Fruit fly (Drosophila melanogaster) whole organism, embryonic: ENCODE measurements around the gene CG14818.

Experiments used
- B-H1 ChIP-seq: fragments of 200-800 bp; sonication (Bioruptor generic); IDR thresholded peaks from 3 replicates; pipeline ENCODE4 v1.3.6; 2022; ENCODE audit warnings: missing biosample characterization, missing genetic modification characterization
- BEAF-32 ChIP-seq: fragments of 200-800 bp; sonication (Bioruptor generic); optimal IDR thresholded peaks from 3 replicates; lab custom pipeline; 2017; ENCODE audit warnings: missing biosample characterization, missing genetic modification characterization, mild to moderate bottlenecking, moderate library complexity, missing genetic modification reagents
- CG11093 ChIP-seq: fragments of 200-800 bp; sonication (Bioruptor generic); IDR thresholded peaks from 3 replicates; pipeline ENCODE4 v1.3.6; 2022; ENCODE audit warnings: missing biosample characterization, missing genetic modification characterization
- CG11696 ChIP-seq: fragments of 200-800 bp; sonication (Bioruptor generic); IDR thresholded peaks from 2 replicates; pipeline ENCODE4 v1.3.6; 2022; ENCODE audit warnings: missing biosample characterization, missing genetic modification characterization
- CG1233 ChIP-seq: fragments of 200-800 bp; sonication (Bioruptor generic); optimal IDR thresholded peaks from 4 replicates; lab custom pipeline; 2018; ENCODE audit warnings: missing biosample characterization, mild to moderate bottlenecking, missing genetic modification characterization
- CG17359 ChIP-seq: fragments of 200-800 bp; sonication (Bioruptor generic); optimal IDR thresholded peaks from 3 replicates; lab custom pipeline; 2018; ENCODE audit warnings: missing biosample characterization, mild to moderate bottlenecking, missing genetic modification characterization, moderate library complexity
- CG17802 ChIP-seq: fragments of 200-800 bp; sonication (Bioruptor generic); optimal IDR thresholded peaks from 2 replicates; lab custom pipeline; 2018; ENCODE audit warnings: missing biosample characterization, mild to moderate bottlenecking, missing genetic modification characterization, moderate library complexity
- CG1832 ChIP-seq: fragments of 200-800 bp; sonication (Bioruptor generic); optimal IDR thresholded peaks from 2 replicates; lab custom pipeline; 2017; ENCODE audit warnings: missing biosample characterization, mild to moderate bottlenecking, missing genetic modification characterization, inconsistent platforms
- CG18619 ChIP-seq: fragments of 200-800 bp; sonication (Bioruptor generic); optimal IDR thresholded peaks from 3 replicates; lab custom pipeline; 2017; ENCODE audit warnings: missing biosample characterization, mild to moderate bottlenecking, missing genetic modification characterization
- CG2199 ChIP-seq: fragments of 200-800 bp; sonication (Bioruptor generic); IDR thresholded peaks from 3 replicates; pipeline ENCODE4 v1.3.6; 2022; ENCODE audit warnings: missing biosample characterization, missing genetic modification characterization
- CG6654 ChIP-seq: fragments of 200-800 bp; sonication (Bioruptor generic); optimal IDR thresholded peaks from 2 replicates; lab custom pipeline; 2017; ENCODE audit warnings: missing biosample characterization, mild to moderate bottlenecking, missing genetic modification characterization
- CG7745 ChIP-seq: fragments of 200-800 bp; sonication (Bioruptor generic); optimal IDR thresholded peaks from 2 replicates; lab custom pipeline; 2018; ENCODE audit warnings: missing biosample characterization, mild to moderate bottlenecking, missing genetic modification characterization, moderate library complexity
- CG8089 ChIP-seq: fragments of 200-800 bp; sonication (Bioruptor generic); optimal IDR thresholded peaks from 3 replicates; lab custom pipeline; 2016; ENCODE audit warnings: missing biosample characterization, missing genetic modification characterization
- CrebB ChIP-seq: fragments of 200-800 bp; sonication (Bioruptor generic); optimal IDR thresholded peaks from 3 replicates; lab custom pipeline; 2018; ENCODE audit warnings: missing biosample characterization, mild to moderate bottlenecking, missing genetic modification characterization
- Dip2 ChIP-seq: fragments of 200-800 bp; sonication (Bioruptor generic); IDR thresholded peaks from 2 replicates; pipeline ENCODE4 v1.3.6; 2022; ENCODE audit warnings: missing biosample characterization, missing genetic modification characterization
- Ets97D ChIP-seq: fragments of 200-800 bp; sonication (Bioruptor generic); optimal IDR thresholded peaks from 3 replicates; lab custom pipeline; 2016; ENCODE audit warnings: missing biosample characterization, missing genetic modification characterization
- Gug ChIP-seq: fragments of 200-800 bp; sonication (Bioruptor generic); IDR thresholded peaks from 4 replicates; pipeline ENCODE4 v1.3.6; 2022; ENCODE audit warnings: missing biosample characterization, missing genetic modification characterization
- H15 ChIP-seq: fragments of 200-800 bp; sonication (Bioruptor generic); IDR thresholded peaks from 3 replicates; pipeline ENCODE4 v1.3.6; 2022; ENCODE audit warnings: missing biosample characterization, missing genetic modification characterization
- Hand ChIP-seq: fragments of 200-800 bp; sonication (Bioruptor generic); optimal IDR thresholded peaks from 2 replicates; lab custom pipeline; 2017; ENCODE audit warnings: mild to moderate bottlenecking, missing biosample characterization, missing genetic modification reagents, missing genetic modification characterization
- Kr ChIP-seq: fragments of 200-800 bp; sonication (Bioruptor generic); optimal IDR thresholded peaks from 2 replicates; lab custom pipeline; 2017; ENCODE audit warnings: missing biosample characterization, mild to moderate bottlenecking, missing genetic modification characterization
- Lhr ChIP-seq: fragments of 200-800 bp; sonication (Bioruptor generic); optimal IDR thresholded peaks from 3 replicates; lab custom pipeline; 2017; ENCODE audit warnings: mild to moderate bottlenecking, missing biosample characterization, missing genetic modification reagents, missing genetic modification characterization
- Neu2 ChIP-seq: fragments of 200-800 bp; sonication (Bioruptor generic); optimal IDR thresholded peaks from 3 replicates; lab custom pipeline; 2016; ENCODE audit warnings: missing biosample characterization, missing genetic modification characterization, borderline replicate concordance
- Ravus ChIP-seq: fragments of 200-800 bp; sonication (Bioruptor generic); IDR thresholded peaks from 2 replicates; pipeline ENCODE4 v1.3.6; 2022; ENCODE audit warnings: missing biosample characterization, missing genetic modification characterization
- Ssrp ChIP-seq: fragments of 200-800 bp; sonication (Bioruptor generic); optimal IDR thresholded peaks from 2 replicates; lab custom pipeline; 2018; ENCODE audit warnings: missing biosample characterization, mild to moderate bottlenecking, missing genetic modification characterization, moderate library complexity
- Trl ChIP-seq, 3 experiments: fragments of >200 bp in 2 of 3; fragments of 200-800 bp in 1 of 3; sonication (Bioruptor generic) in 1 of 3; optimal IDR thresholded peaks; 2 replicates in 1 of 3; 3 replicates in 2 of 3; lab custom pipeline; 2016 to 2017; ENCODE audit warnings: missing biosample characterization in 1 of 3, missing genetic modification characterization in 1 of 3
- Xbp1 ChIP-seq: fragments of 200-800 bp; sonication (Bioruptor generic); optimal IDR thresholded peaks from 3 replicates; lab custom pipeline; 2016; ENCODE audit warnings: missing biosample characterization, mild to moderate bottlenecking, missing genetic modification characterization
- br ChIP-seq: fragments of >200 bp; optimal IDR thresholded peaks from 2 replicates; lab custom pipeline; 2017
- caup ChIP-seq: fragments of 200-800 bp; sonication (Bioruptor generic); optimal IDR thresholded peaks from 3 replicates; lab custom pipeline; 2017; ENCODE audit warnings: missing biosample characterization, mild to moderate bottlenecking, missing genetic modification characterization, moderate library complexity; ENCODE audit not compliant: severe bottlenecking
- chif ChIP-seq, 2 experiments: fragments of 200-800 bp; sonication (Bioruptor generic); optimal IDR thresholded peaks; 3 replicates each; lab custom pipeline; 2016; ENCODE audit warnings: missing biosample characterization in 2 of 2, missing genetic modification characterization in 2 of 2
- chinmo ChIP-seq: fragments of 200-800 bp; sonication (Bioruptor generic); IDR thresholded peaks from 4 replicates; pipeline ENCODE4 v1.3.6; 2022; ENCODE audit warnings: missing biosample characterization, missing genetic modification characterization; ENCODE audit not compliant: partially characterized antibody
- emc ChIP-seq: fragments of 200-800 bp; sonication (Bioruptor generic); optimal IDR thresholded peaks from 2 replicates; lab custom pipeline; 2016; ENCODE audit warnings: missing biosample characterization, missing genetic modification characterization
- exex ChIP-seq: fragments of 200-800 bp; sonication (Bioruptor generic); optimal IDR thresholded peaks from 4 replicates; lab custom pipeline; 2018; ENCODE audit warnings: missing biosample characterization, mild to moderate bottlenecking, missing genetic modification characterization, moderate library complexity
- fd102C ChIP-seq: fragments of 200-800 bp; sonication (Bioruptor generic); optimal IDR thresholded peaks from 2 replicates; lab custom pipeline; 2018; ENCODE audit warnings: missing biosample characterization, mild to moderate bottlenecking, missing genetic modification characterization, moderate library complexity
- gcm2 ChIP-seq: fragments of 200-800 bp; sonication (Bioruptor generic); optimal IDR thresholded peaks from 2 replicates; lab custom pipeline; 2016; ENCODE audit warnings: missing biosample characterization, missing genetic modification characterization
- gsb ChIP-seq: fragments of 200-800 bp; sonication (Bioruptor generic); IDR thresholded peaks from 2 replicates; pipeline ENCODE4 v1.3.6; 2022; ENCODE audit warnings: missing biosample characterization, missing genetic modification characterization
- jing ChIP-seq: fragments of 200-800 bp; sonication (Bioruptor generic); optimal IDR thresholded peaks from 2 replicates; lab custom pipeline; 2018; ENCODE audit warnings: missing biosample characterization, mild to moderate bottlenecking, missing genetic modification characterization
- lab ChIP-seq: fragments of 200-800 bp; sonication (Bioruptor generic); optimal IDR thresholded peaks from 3 replicates; lab custom pipeline; 2017; ENCODE audit warnings: missing biosample characterization, missing genetic modification characterization, mild to moderate bottlenecking, moderate library complexity, missing genetic modification reagents
- maf-S ChIP-seq: fragments of 200-800 bp; sonication (Bioruptor generic); optimal IDR thresholded peaks from 2 replicates; lab custom pipeline; 2016; ENCODE audit warnings: missing biosample characterization, missing genetic modification characterization
- oc ChIP-seq: fragments of 200-800 bp; sonication (Bioruptor generic); optimal IDR thresholded peaks from 2 replicates; lab custom pipeline; 2018; ENCODE audit warnings: missing biosample characterization, mild to moderate bottlenecking, missing genetic modification characterization, moderate library complexity
- pho ChIP-seq: fragments of 200-800 bp; sonication (Bioruptor generic); optimal IDR thresholded peaks from 2 replicates; lab custom pipeline; 2016; ENCODE audit warnings: missing biosample characterization, missing genetic modification characterization
- ranshi ChIP-seq: fragments of 200-800 bp; sonication (Bioruptor generic); IDR thresholded peaks from 2 replicates; pipeline ENCODE4 v1.3.6; 2022; ENCODE audit warnings: missing biosample characterization, missing genetic modification characterization
- ro ChIP-seq: fragments of 200-800 bp; sonication (Bioruptor generic); IDR thresholded peaks from 2 replicates; pipeline ENCODE4 v1.3.6; 2022; ENCODE audit warnings: missing biosample characterization, missing genetic modification characterization
- shn ChIP-seq: fragments of 200-800 bp; sonication (Bioruptor generic); optimal IDR thresholded peaks from 3 replicates; lab custom pipeline; 2016; ENCODE audit warnings: missing biosample characterization, missing genetic modification characterization
- slp2 ChIP-seq: fragments of 200-800 bp; sonication (Bioruptor generic); optimal IDR thresholded peaks from 2 replicates; lab custom pipeline; 2016; ENCODE audit warnings: missing biosample characterization, missing genetic modification characterization
- sr ChIP-seq: fragments of 200-800 bp; sonication (Bioruptor generic); IDR thresholded peaks from 3 replicates; pipeline ENCODE4 v1.3.6; 2022; ENCODE audit warnings: missing biosample characterization, missing genetic modification characterization
- tll ChIP-seq, 2 experiments: fragments of 200-800 bp in 1 of 2; fragments of >200 bp in 1 of 2; sonication (Bioruptor generic) in 1 of 2; optimal IDR thresholded peaks; 2 replicates each; lab custom pipeline; 2017 to 2019; ENCODE audit warnings: missing biosample characterization in 2 of 2, missing genetic modification characterization in 2 of 2, mild to moderate bottlenecking in 1 of 2, moderate library complexity in 1 of 2
- unc-4 ChIP-seq: fragments of 200-800 bp; sonication (Bioruptor generic); IDR thresholded peaks from 2 replicates; pipeline ENCODE4 v1.3.6; 2022; ENCODE audit warnings: missing biosample characterization, missing genetic modification characterization; ENCODE audit not compliant: partially characterized antibody
- wdn ChIP-seq: fragments of 200-800 bp; sonication (Bioruptor generic); IDR thresholded peaks from 2 replicates; pipeline ENCODE4 v1.3.6; 2022; ENCODE audit warnings: missing biosample characterization, missing genetic modification characterization
- zf30C ChIP-seq: fragments of 200-800 bp; sonication (Bioruptor generic); optimal IDR thresholded peaks from 3 replicates; lab custom pipeline; 2018; ENCODE audit warnings: missing biosample characterization, mild to moderate bottlenecking, missing genetic modification characterization

The CG14818 gene

dm6 chrX:1861620-1862184 lies 17.9 kb downstream of the CG14818 start, which contains the start of gene deltaCOP:
Gene deltaCOP, minus strand, starts transcription at chrX:1861790.
- TF ChIP-seq Ets97D: peak; percentile 79
- TF ChIP-seq CG11093 (GFP tag; lab: Robert Waterston, UW): peak; percentile 78; the same call in 2 of the 3 replicates
- TF ChIP-seq pho (GFP tag; lab: Kevin White, UChicago): peak; percentile 94
- TF ChIP-seq shn (GFP tag; lab: Kevin White, UChicago): peak; percentile 94
- no peak for TF ChIP-seq br (lab: Kevin White, UChicago)
- peak in 1 of 2 experiments; percentile 69 for TF ChIP-seq tll (GFP tag; optimal IDR thresholded peaks at IDR 0.05; lab: Kevin White, UChicago)
- TF ChIP-seq CG8089: peak; percentile 88
- TF ChIP-seq Ssrp (tag; lab: Kevin White, UChicago): peak; percentile 72
- peak; percentile 42 for TF ChIP-seq gcm2 (GFP tag; lab: Kevin White, UChicago)
- no peak for TF ChIP-seq CG7745
- no peak for TF ChIP-seq sr (GFP tag; lab: Robert Waterston, UW)
- TF ChIP-seq CG11696 (GFP tag; lab: Robert Waterston, UW): 0 out of 2 replicates have a peak, but pooled peaks have one; percentile 42
- TF ChIP-seq CrebB: peak; percentile 31
- TF ChIP-seq CG1832: no peak
- no peak for TF ChIP-seq CG2199 (GFP tag; lab: Robert Waterston, UW)
- TF ChIP-seq CG1233 (GFP tag; lab: Kevin White, UChicago): peak; percentile 73
- TF ChIP-seq CG6654 (GFP tag; lab: Kevin White, UChicago): peak; percentile 32
- peak; percentile 70; the same call in 1 of the 2 replicates for TF ChIP-seq ranshi (GFP tag; lab: Robert Waterston, UW)
- peak; percentile 13 for TF ChIP-seq Hand
- TF ChIP-seq chinmo (GFP tag; lab: Robert Waterston, UW): no peak
- TF ChIP-seq lab (GFP tag; lab: Kevin White, UChicago): no peak
- TF ChIP-seq Kr (GFP tag; lab: Kevin White, UChicago): no peak
- no peak for TF ChIP-seq jing (GFP tag; lab: Kevin White, UChicago)
- TF ChIP-seq Neu2 (GFP tag; lab: Kevin White, UChicago): peak; percentile 60
- TF ChIP-seq exex (tag; lab: Kevin White, UChicago): no peak
- TF ChIP-seq zf30C: no peak
- peak; percentile 86 for TF ChIP-seq Gug (GFP tag; lab: Robert Waterston, UW)
- peak; percentile 74 for TF ChIP-seq CG18619 (GFP tag; lab: Kevin White, UChicago)
- peak; percentile 69 for TF ChIP-seq emc
- TF ChIP-seq Trl (optimal IDR thresholded peaks at IDR 0.05; lab: Kevin White, UChicago): no peak
- peak; percentile 87 for TF ChIP-seq Trl (GFP tag; optimal IDR thresholded peaks at IDR 0.05; lab: Kevin White, UChicago)
- TF ChIP-seq Lhr (GFP tag; lab: Kevin White, UChicago): peak; percentile 30
- peak; percentile 93 for TF ChIP-seq Xbp1 (GFP tag; lab: Kevin White, UChicago)
- TF ChIP-seq chif (GFP tag; optimal IDR thresholded peaks at IDR 0.05; lab: Kevin White, UChicago): peak; percentile 84 to 89
- TF ChIP-seq CG17359: peak; percentile 76
- TF ChIP-seq BEAF-32 (GFP tag; lab: Kevin White, UChicago): peak; percentile 32
- TF ChIP-seq maf-S (GFP tag; lab: Kevin White, UChicago): peak; percentile 88
- TF ChIP-seq CG17802 (tag; lab: Kevin White, UChicago): no peak
- TF ChIP-seq H15 (GFP tag; lab: Robert Waterston, UW): peak; percentile 66; the same call in 1 of the 3 replicates
- TF ChIP-seq unc-4: no peak
- peak; percentile 36 for TF ChIP-seq oc (tag; lab: Kevin White, UChicago)
- peak; percentile 63; the same call in 2 of the 3 replicates for TF ChIP-seq B-H1 (GFP tag; lab: Robert Waterston, UW)
- peak; percentile 58 for TF ChIP-seq Dip2 (GFP tag; lab: Robert Waterston, UW)
- peak; percentile 87 for TF ChIP-seq slp2 (GFP tag; lab: Kevin White, UChicago)
- peak; percentile 86 for TF ChIP-seq caup (GFP tag; lab: Kevin White, UChicago)
- peak; percentile 81 for TF ChIP-seq wdn (GFP tag; lab: Robert Waterston, UW)
- peak; percentile 24; the same call in 1 of the 2 replicates for TF ChIP-seq Ravus (GFP tag; lab: Robert Waterston, UW)
- peak; percentile 31; the same call in 1 of the 2 replicates for TF ChIP-seq ro
- TF ChIP-seq gsb (GFP tag; lab: Robert Waterston, UW): peak; percentile 61
- TF ChIP-seq fd102C (GFP tag; lab: Kevin White, UChicago): no peak
